Fruit fly (Drosophila melanogaster): Measurements from ENCODE around the gene MTA1-like.

Gene MTA1-like

DNA sequence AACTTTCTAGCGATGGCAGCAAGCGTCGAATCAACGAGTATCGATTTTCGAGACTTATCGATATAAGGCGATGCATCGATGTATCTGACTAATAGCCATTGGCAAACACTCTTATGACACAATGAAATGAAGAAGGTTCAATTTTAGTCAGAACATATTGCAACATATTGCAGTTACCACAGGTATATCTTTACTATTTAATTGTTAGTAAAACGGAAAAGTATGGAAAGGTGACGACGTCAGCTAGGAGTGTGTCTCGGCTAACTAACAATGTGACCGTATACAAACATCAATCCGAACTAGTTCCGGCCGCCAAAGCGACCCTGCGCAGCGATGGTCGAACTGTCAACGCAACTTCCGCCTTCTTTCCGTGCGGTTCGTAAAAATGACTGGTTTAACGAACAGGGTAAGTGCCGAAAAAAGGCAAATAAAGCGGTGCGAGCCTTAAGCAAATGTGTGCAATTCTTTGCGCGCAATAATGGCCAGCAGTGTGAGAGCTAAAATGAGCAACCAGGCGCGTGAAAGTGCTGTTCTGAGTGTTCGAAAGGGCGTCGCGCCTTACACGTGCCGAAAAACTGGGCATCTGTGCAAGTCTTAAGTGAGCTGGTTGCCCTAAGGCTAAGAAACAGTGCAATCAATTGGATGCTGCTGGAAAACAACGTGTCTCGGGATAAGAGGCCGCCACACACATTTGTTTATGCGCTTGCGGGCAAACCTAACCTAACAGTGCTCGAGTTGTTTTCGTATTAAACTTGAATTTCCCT is 24.2 kb downstream of the MTA1-like start, which contains the start of the genes Dph4, Spec2 and RpL13A (continued):
- TF ChIP-seq CG11762 (GFP tag; optimal IDR thresholded peaks at IDR 0.05; ENCODE audit: insufficient read depth) (peak; percentile 67), lz (GFP tag; optimal IDR thresholded peaks at IDR 0.05) (peak; percentile 91), CG6792 (GFP tag; optimal IDR thresholded peaks at IDR 0.05) (peak; percentile 72), Hr4 (GFP tag; optimal IDR thresholded peaks at IDR 0.05) (no peak), CG1621 (tag; optimal IDR thresholded peaks at IDR 0.05) (peak; percentile 83), fd59A (GFP tag; optimal IDR thresholded peaks at IDR 0.05) (peak; percentile 64), topi (GFP tag; optimal IDR thresholded peaks at IDR 0.05) (peak; percentile 79), CG6276 (GFP tag; optimal IDR thresholded peaks at IDR 0.05) (no peak), CG31627 (GFP tag; optimal IDR thresholded peaks at IDR 0.05) (peak; percentile 80), spab (GFP tag; optimal IDR thresholded peaks at IDR 0.05) (no peak), salr (GFP tag; optimal IDR thresholded peaks at IDR 0.05) (peak in 1 of 2 experiments; percentile 91), CG8632 (GFP tag; optimal IDR thresholded peaks at IDR 0.05) (peak; percentile 60)

DNA sequence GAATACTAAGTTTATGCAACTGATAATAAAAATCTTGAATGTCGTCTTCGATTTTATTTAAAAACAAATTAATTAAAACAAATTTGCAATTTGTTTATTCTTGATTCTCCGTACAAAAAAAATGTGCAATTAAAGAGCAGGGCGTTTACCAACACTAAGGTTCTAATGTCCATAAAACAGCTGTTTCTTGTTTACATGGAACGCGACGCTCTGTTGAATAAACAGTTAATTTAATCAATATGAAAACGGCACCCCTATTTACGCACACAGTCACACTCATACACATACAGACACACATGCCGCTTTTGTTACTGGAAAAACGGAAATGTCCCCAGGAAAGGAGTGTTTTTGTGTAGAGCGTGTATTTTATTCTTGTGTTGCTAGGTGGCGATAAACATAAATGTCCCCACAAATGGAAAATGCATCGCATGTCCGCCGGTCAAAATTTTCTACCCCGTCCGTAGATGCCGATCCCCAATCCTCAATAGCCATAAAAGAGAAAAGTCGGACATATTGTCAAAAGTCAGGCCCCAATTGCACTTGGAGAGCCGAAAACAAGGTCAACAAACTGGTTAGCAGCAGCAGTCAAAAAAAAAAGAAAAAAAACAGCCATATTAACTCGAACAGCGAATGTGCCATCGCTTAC is 25.4 kb downstream of the MTA1-like start:
- TF ChIP-seq CG6854 (GFP tag; optimal IDR thresholded peaks at IDR 0.05) (no peak), Sox102F (GFP tag; optimal IDR thresholded peaks at IDR 0.05) (peak; percentile 35), Eip93F (GFP tag; optimal IDR thresholded peaks at IDR 0.05) (no peak), fkh (GFP tag; optimal IDR thresholded peaks at IDR 0.05) (peak; percentile 98), ss (GFP tag; optimal IDR thresholded peaks at IDR 0.05) (peak in 1 of 2 experiments; percentile 31), CG9139 (GFP tag; optimal IDR thresholded peaks at IDR 0.05) (no peak), fd59A (GFP tag; optimal IDR thresholded peaks at IDR 0.05) (peak; percentile 8), pdm3 (GFP tag; optimal IDR thresholded peaks at IDR 0.05) (peak; percentile 18), CG11902 (GFP tag; optimal IDR thresholded peaks at IDR 0.05) (no peak), fd85E (GFP tag; optimal IDR thresholded peaks at IDR 0.05) (no peak), lz (GFP tag; optimal IDR thresholded peaks at IDR 0.05) (peak; percentile 14), topi (GFP tag; optimal IDR thresholded peaks at IDR 0.05) (peak; percentile 47), Eip78C (GFP tag) (peak; percentile 74), Hr4 (GFP tag; optimal IDR thresholded peaks at IDR 0.05) (peak; percentile 29), CG10669 (GFP tag; optimal IDR thresholded peaks at IDR 0.05) (peak; percentile 29), CG8632 (GFP tag; optimal IDR thresholded peaks at IDR 0.05) (peak; percentile 4), esn (GFP tag; optimal IDR thresholded peaks at IDR 0.05) (peak; percentile 34), CG7368 (GFP tag; optimal IDR thresholded peaks at IDR 0.05) (no peak), CG4318 (GFP tag; optimal IDR thresholded peaks at IDR 0.05) (no peak), CG16779 (tag; optimal IDR thresholded peaks at IDR 0.05) (peak; percentile 28), spab (GFP tag; optimal IDR thresholded peaks at IDR 0.05) (peak; percentile 8), CG3919 (GFP tag; optimal IDR thresholded peaks at IDR 0.05) (no peak), Met (GFP tag; optimal IDR thresholded peaks at IDR 0.05) (peak; percentile 48), CG6808 (GFP tag; optimal IDR thresholded peaks at IDR 0.05) (peak; percentile 21), CG6792 (GFP tag; optimal IDR thresholded peaks at IDR 0.05) (peak; percentile 33), CG1621 (tag; optimal IDR thresholded peaks at IDR 0.05) (peak; percentile 31), achi (GFP tag; optimal IDR thresholded peaks at IDR 0.05) (peak; percentile 11), OdsH (GFP tag; optimal IDR thresholded peaks at IDR 0.05) (no peak), vri (GFP tag; optimal IDR thresholded peaks at IDR 0.05) (peak; percentile 67), CG34406 (GFP tag; optimal IDR thresholded peaks at IDR 0.05) (no peak), CG10631 (GFP tag; optimal IDR thresholded peaks at IDR 0.05) (no peak), Ets21C (GFP tag; optimal IDR thresholded peaks at IDR 0.05) (no peak), CG31627 (GFP tag; optimal IDR thresholded peaks at IDR 0.05) (no peak), eg (GFP tag; IDR thresholded peaks at IDR 0.05) (no peak)

Measured in whole organism, prepupa.